Fruit fly (Drosophila melanogaster) whole organism, adult: Measurements from ENCODE around the gene CG42266.

Experiments
- CG7101 ChIP-seq: fragments of 200-800 bp; sonication (Bioruptor generic); optimal IDR thresholded peaks from 2 replicates; lab custom pipeline; 2018; ENCODE audit warnings: missing biosample characterization, mild to moderate bottlenecking, missing genetic modification characterization, moderate library complexity
- Crg-1 ChIP-seq: fragments of 200-800 bp; sonication (Bioruptor generic); optimal IDR thresholded peaks from 2 replicates; lab custom pipeline; 2016; ENCODE audit warnings: missing biosample characterization, missing genetic modification characterization
- toe ChIP-seq: fragments of 200-800 bp; sonication (Bioruptor generic); optimal IDR thresholded peaks from 2 replicates; lab custom pipeline; 2016; ENCODE audit warnings: missing biosample characterization, missing genetic modification characterization

Gene CG42266

dm6 chr2L:16288393-16288731 is 51.8 kb downstream of the CG42266 start:
- no peak for TF ChIP-seq toe (GFP tag; lab: Kevin White, UChicago)
- TF ChIP-seq CG7101 (tag; lab: Kevin White, UChicago), result no peak
- TF ChIP-seq Crg-1 (GFP tag; lab: Kevin White, UChicago), result no peak
